Fruit fly (Drosophila melanogaster) whole organism, embryonic: Measurements from ENCODE around the gene CG8281.

ENCODE experiments used
- Abd-B ChIP-seq: fragments of 200-800 bp; sonication (Bioruptor generic); optimal IDR thresholded peaks from 2 replicates; lab custom pipeline; 2018; ENCODE audit warnings: missing biosample characterization, mild to moderate bottlenecking, missing genetic modification characterization, moderate library complexity
- Awh ChIP-seq: fragments of 200-800 bp; sonication (Bioruptor generic); IDR thresholded peaks from 2 replicates; pipeline ENCODE4, ENCODE4 v1.3.6; 2022; ENCODE audit warnings: missing biosample characterization, missing genetic modification characterization
- Bgb ChIP-seq: fragments of 200-800 bp; sonication (Bioruptor generic); IDR thresholded peaks from 2 replicates; pipeline ENCODE4 v1.3.6; 2022; ENCODE audit warnings: missing biosample characterization, missing genetic modification characterization; ENCODE audit not compliant: partially characterized antibody
- C15 ChIP-seq: fragments of 200-800 bp; sonication (Bioruptor generic); IDR thresholded peaks from 3 replicates; pipeline ENCODE4 v1.3.6; 2022; ENCODE audit warnings: missing biosample characterization, missing genetic modification characterization
- CG10321 ChIP-seq: fragments of 200-800 bp; sonication (Bioruptor generic); IDR thresholded peaks from 2 replicates; pipeline ENCODE4 v1.3.6; 2022; ENCODE audit warnings: missing biosample characterization, missing genetic modification characterization
- CG10543 ChIP-seq: fragments of 200-800 bp; sonication (Bioruptor generic); optimal IDR thresholded peaks from 3 replicates; lab custom pipeline; 2017; ENCODE audit warnings: missing biosample characterization, mild to moderate bottlenecking, missing genetic modification characterization, moderate library complexity
- CG11247 ChIP-seq: fragments of 200-800 bp; sonication (Bioruptor generic); IDR thresholded peaks from 2 replicates; pipeline ENCODE4 v1.3.6; 2022; ENCODE audit warnings: missing biosample characterization, missing genetic modification characterization
- CG11456 ChIP-seq: fragments of 200-800 bp; sonication (Bioruptor generic); IDR thresholded peaks from 3 replicates; pipeline ENCODE4 v1.3.6; 2022; ENCODE audit warnings: missing biosample characterization, missing genetic modification characterization
- CG13894 ChIP-seq: fragments of 200-800 bp; sonication (Bioruptor generic); optimal IDR thresholded peaks from 3 replicates; lab custom pipeline; 2018; ENCODE audit warnings: missing biosample characterization, mild to moderate bottlenecking, missing genetic modification characterization, moderate library complexity
- CG14014 ChIP-seq: fragments of 200-800 bp; sonication (Bioruptor generic); IDR thresholded peaks from 2 replicates; pipeline ENCODE4 v1.3.6; 2022; ENCODE audit warnings: missing biosample characterization, missing genetic modification characterization
- CG15269 ChIP-seq: fragments of 200-800 bp; sonication (Bioruptor generic); optimal IDR thresholded peaks from 2 replicates; lab custom pipeline; 2018; ENCODE audit warnings: missing biosample characterization, mild to moderate bottlenecking, missing genetic modification characterization, moderate library complexity
- CG16779 ChIP-seq: fragments of 200-800 bp; sonication (Bioruptor generic); IDR thresholded peaks from 2 replicates; pipeline ENCODE4 v1.3.6; 2022; ENCODE audit warnings: missing biosample characterization, missing genetic modification characterization
- CG17328 ChIP-seq: fragments of 200-800 bp; sonication (Bioruptor generic); IDR thresholded peaks from 2 replicates; pipeline ENCODE4 v1.3.6; 2022; ENCODE audit warnings: missing biosample characterization, missing genetic modification characterization
- CG2129 ChIP-seq: fragments of 200-800 bp; sonication (Bioruptor generic); IDR thresholded peaks from 2 replicates; pipeline ENCODE4 v1.3.6; 2022; ENCODE audit warnings: missing biosample characterization, missing genetic modification characterization; ENCODE audit not compliant: partially characterized antibody
- CG31388 ChIP-seq: fragments of 200-800 bp; sonication (Bioruptor generic); optimal IDR thresholded peaks from 2 replicates; lab custom pipeline; 2016; ENCODE audit warnings: missing biosample characterization, missing genetic modification characterization
- CG32532 ChIP-seq: fragments of 200-800 bp; sonication (Bioruptor generic); IDR thresholded peaks from 2 replicates; pipeline ENCODE4 v1.3.6; 2022; ENCODE audit warnings: missing biosample characterization, missing genetic modification characterization
- CG32767 ChIP-seq: fragments of 200-800 bp; sonication (Bioruptor generic); IDR thresholded peaks from 2 replicates; pipeline ENCODE4 v1.3.6; 2022; ENCODE audit warnings: missing biosample characterization, missing genetic modification characterization
- CG34422 ChIP-seq: fragments of 200-800 bp; sonication (Bioruptor generic); IDR thresholded peaks from 3 replicates; pipeline ENCODE4 v1.3.6; 2022; ENCODE audit warnings: missing biosample characterization, missing genetic modification characterization
- CG3847 ChIP-seq: fragments of 200-800 bp; sonication (Bioruptor generic); IDR thresholded peaks from 2 replicates; pipeline ENCODE4 v1.3.6; 2022; ENCODE audit warnings: missing biosample characterization, missing genetic modification characterization
- CG5245 ChIP-seq: fragments of 200-800 bp; sonication (Bioruptor generic); optimal IDR thresholded peaks from 3 replicates; lab custom pipeline; 2016; ENCODE audit warnings: missing biosample characterization, missing genetic modification characterization
- CG6765 ChIP-seq: fragments of 200-800 bp; sonication (Bioruptor generic); optimal IDR thresholded peaks from 3 replicates; lab custom pipeline; 2017; ENCODE audit warnings: missing biosample characterization, mild to moderate bottlenecking, missing genetic modification characterization
- CG7556 ChIP-seq: fragments of 200-800 bp; sonication (Bioruptor generic); optimal IDR thresholded peaks from 2 replicates; lab custom pipeline; 2017; ENCODE audit warnings: missing biosample characterization, mild to moderate bottlenecking, missing genetic modification characterization
- CG7745 ChIP-seq: fragments of 200-800 bp; sonication (Bioruptor generic); optimal IDR thresholded peaks from 2 replicates; lab custom pipeline; 2018; ENCODE audit warnings: missing biosample characterization, mild to moderate bottlenecking, missing genetic modification characterization, moderate library complexity
- CG8089 ChIP-seq: fragments of 200-800 bp; sonication (Bioruptor generic); optimal IDR thresholded peaks from 3 replicates; lab custom pipeline; 2016; ENCODE audit warnings: missing biosample characterization, missing genetic modification characterization
- CTCF ChIP-seq: fragments of 200-800 bp; sonication (Bioruptor generic); optimal IDR thresholded peaks from 2 replicates; lab custom pipeline; 2017; ENCODE audit warnings: missing biosample characterization, mild to moderate bottlenecking, missing genetic modification characterization, moderate library complexity
- D19A ChIP-seq: fragments of 200-800 bp; optimal IDR thresholded peaks from 3 replicates; lab custom pipeline; 2019; ENCODE audit warnings: missing biosample characterization, mild to moderate bottlenecking, missing genetic modification characterization, moderate library complexity
- Dbx ChIP-seq: fragments of 200-800 bp; sonication (Bioruptor generic); IDR thresholded peaks from 3 replicates; pipeline ENCODE4 v1.3.6; 2022; ENCODE audit warnings: missing biosample characterization, missing genetic modification characterization
- Dip3 ChIP-seq: fragments of 200-800 bp; sonication (Bioruptor generic); optimal IDR thresholded peaks from 3 replicates; lab custom pipeline; 2016; ENCODE audit warnings: missing biosample characterization, missing genetic modification characterization
- ERR ChIP-seq: fragments of 200-800 bp; sonication (Bioruptor generic); optimal IDR thresholded peaks from 2 replicates; lab custom pipeline; 2016; ENCODE audit warnings: missing biosample characterization, missing genetic modification characterization
- Elba2 ChIP-seq: fragments of 200-800 bp; sonication (Bioruptor generic); optimal IDR thresholded peaks from 3 replicates; lab custom pipeline; 2016; ENCODE audit warnings: missing biosample characterization, missing genetic modification characterization
- H2.0 ChIP-seq: fragments of 200-800 bp; sonication (Bioruptor generic); IDR thresholded peaks from 2 replicates; pipeline ENCODE4 v1.3.6; 2022; ENCODE audit warnings: missing biosample characterization, missing genetic modification characterization
- Kr ChIP-seq: fragments of 200-800 bp; sonication (Bioruptor generic); optimal IDR thresholded peaks from 2 replicates; lab custom pipeline; 2017; ENCODE audit warnings: missing biosample characterization, mild to moderate bottlenecking, missing genetic modification characterization
- Mes4 ChIP-seq: fragments of 200-800 bp; sonication (Bioruptor generic); optimal IDR thresholded peaks from 2 replicates; lab custom pipeline; 2016; ENCODE audit warnings: missing biosample characterization, missing genetic modification characterization
- Nf-YB ChIP-seq: fragments of 200-800 bp; sonication (Bioruptor generic); optimal IDR thresholded peaks from 3 replicates; lab custom pipeline; 2019; ENCODE audit warnings: missing biosample characterization, mild to moderate bottlenecking, missing genetic modification characterization, moderate library complexity
- Opbp ChIP-seq: fragments of 200-800 bp; sonication (Bioruptor generic); IDR thresholded peaks from 3 replicates; pipeline ENCODE4 v1.3.6; 2022; ENCODE audit warnings: missing biosample characterization, missing genetic modification characterization; ENCODE audit not compliant: partially characterized antibody
- Pdp1 ChIP-seq, 2 experiments: fragments of 200-800 bp; sonication (Bioruptor generic); optimal IDR thresholded peaks; 3 replicates each; lab custom pipeline; 2016; ENCODE audit warnings: missing biosample characterization in 2 of 2, missing genetic modification characterization in 2 of 2, mild to moderate bottlenecking in 1 of 2, moderate library complexity in 1 of 2
- bsh ChIP-seq, 2 experiments: fragments of 200-800 bp; sonication (Bioruptor generic); optimal IDR thresholded peaks; 2 replicates each; lab custom pipeline; 2017 to 2018; ENCODE audit warnings: mild to moderate bottlenecking in 2 of 2, missing biosample characterization in 2 of 2, missing genetic modification characterization in 2 of 2, moderate library complexity in 1 of 2
- cato ChIP-seq: fragments of 200-800 bp; sonication (Bioruptor generic); optimal IDR thresholded peaks from 2 replicates; lab custom pipeline; 2016; ENCODE audit warnings: missing biosample characterization, missing genetic modification characterization, borderline replicate concordance
- corto ChIP-seq: fragments of 200-800 bp; sonication (Bioruptor generic); optimal IDR thresholded peaks from 2 replicates; lab custom pipeline; 2016; ENCODE audit warnings: missing biosample characterization, mild to moderate bottlenecking, missing genetic modification characterization, moderate library complexity
- dmrt11E ChIP-seq: fragments of 200-800 bp; sonication (Bioruptor generic); optimal IDR thresholded peaks from 3 replicates; lab custom pipeline; 2018; ENCODE audit warnings: missing biosample characterization, mild to moderate bottlenecking, missing genetic modification characterization, moderate library complexity
- esg ChIP-seq: fragments of 200-800 bp; sonication (Bioruptor generic); conservative IDR thresholded peaks from 2 replicates; pipeline ENCODE4 v1.3.6; 2022; ENCODE audit warnings: missing biosample characterization, missing genetic modification characterization
- oc ChIP-seq: fragments of 200-800 bp; sonication (Bioruptor generic); optimal IDR thresholded peaks from 2 replicates; lab custom pipeline; 2018; ENCODE audit warnings: missing biosample characterization, mild to moderate bottlenecking, missing genetic modification characterization, moderate library complexity
- odd ChIP-seq: fragments of 200-800 bp; sonication (Bioruptor generic); optimal IDR thresholded peaks from 2 replicates; lab custom pipeline; 2017; ENCODE audit warnings: missing biosample characterization, mild to moderate bottlenecking, missing genetic modification characterization
- ranshi ChIP-seq: fragments of 200-800 bp; sonication (Bioruptor generic); IDR thresholded peaks from 2 replicates; pipeline ENCODE4 v1.3.6; 2022; ENCODE audit warnings: missing biosample characterization, missing genetic modification characterization
- rib ChIP-seq: fragments of 200-800 bp; sonication (Bioruptor generic); IDR thresholded peaks from 2 replicates; pipeline ENCODE4 v1.3.6; 2022; ENCODE audit warnings: missing biosample characterization, missing genetic modification characterization
- salm ChIP-seq: fragments of 200-800 bp; sonication (Bioruptor generic); optimal IDR thresholded peaks from 2 replicates; lab custom pipeline; 2018; ENCODE audit warnings: missing biosample characterization, mild to moderate bottlenecking, missing genetic modification characterization
- sima ChIP-seq: fragments of 200-800 bp; sonication (Bioruptor generic); optimal IDR thresholded peaks from 2 replicates; lab custom pipeline; 2016; ENCODE audit warnings: missing biosample characterization, missing genetic modification characterization
- slbo ChIP-seq: fragments of 200-800 bp; sonication (Bioruptor generic); IDR thresholded peaks from 2 replicates; pipeline ENCODE4 v1.3.6; 2022; ENCODE audit warnings: missing biosample characterization, missing genetic modification characterization
- stc ChIP-seq: fragments of 200-800 bp; sonication (Bioruptor generic); IDR thresholded peaks from 2 replicates; pipeline ENCODE4 v1.3.6; 2022; ENCODE audit warnings: missing biosample characterization, missing genetic modification characterization
- vnd ChIP-seq: fragments of 200-800 bp; sonication (Bioruptor generic); IDR thresholded peaks from 3 replicates; pipeline ENCODE4 v1.3.6; 2022; ENCODE audit warnings: missing biosample characterization, missing genetic modification characterization; ENCODE audit not compliant: partially characterized antibody
- vvl ChIP-seq: fragments of 200-800 bp; sonication (Bioruptor generic); IDR thresholded peaks from 2 replicates; pipeline ENCODE4 v1.3.6; 2022; ENCODE audit warnings: missing biosample characterization, missing genetic modification characterization
- zf30C ChIP-seq: fragments of 200-800 bp; sonication (Bioruptor generic); optimal IDR thresholded peaks from 3 replicates; lab custom pipeline; 2018; ENCODE audit warnings: missing biosample characterization, mild to moderate bottlenecking, missing genetic modification characterization

The CG8281 gene

DNA sequence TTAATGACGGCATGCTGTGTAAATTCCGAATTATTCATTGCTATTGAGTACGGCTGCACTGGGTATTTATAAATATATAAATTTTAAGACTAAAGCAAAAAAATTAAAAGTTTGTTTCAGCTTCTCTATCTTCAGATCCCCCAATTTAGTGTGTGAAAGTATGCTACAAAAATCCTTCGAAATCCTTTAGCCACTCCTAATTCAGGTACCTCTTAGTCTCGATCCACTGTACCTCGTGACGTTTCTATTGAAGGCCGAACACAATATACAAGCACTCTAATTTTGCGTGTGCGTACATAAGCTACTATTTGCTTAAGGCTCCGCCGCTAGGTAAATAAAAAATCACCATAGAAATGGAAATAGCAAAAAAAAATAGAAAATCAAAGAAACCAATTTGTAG is 45.7 kb upstream of the CG8281 start (continued):
- TF ChIP-seq oc (tag; lab: Kevin White, UChicago) = no peak
- TF ChIP-seq slbo (GFP tag; lab: Robert Waterston, UW) = peak; percentile 66
- no peak; the same call in 1 of the 2 replicates for TF ChIP-seq esg (GFP tag; lab: Robert Waterston, UW)
- TF ChIP-seq Dbx (GFP tag; lab: Robert Waterston, UW) = peak; percentile 62; the same call in 2 of the 3 replicates
- no peak for TF ChIP-seq Elba2 (GFP tag; lab: Kevin White, UChicago)
- TF ChIP-seq cato (GFP tag; lab: Kevin White, UChicago) = no peak
- no peak for TF ChIP-seq vnd (GFP tag; lab: Robert Waterston, UW)
- no peak for TF ChIP-seq CG2129 (GFP tag; lab: Robert Waterston, UW)
- TF ChIP-seq D19A = peak; percentile 8
- TF ChIP-seq CG11456 (GFP tag; lab: Robert Waterston, UW) = peak; percentile 50; the same call in 1 of the 3 replicates
- TF ChIP-seq CG7556 (GFP tag; lab: Kevin White, UChicago) = no peak
- no peak for TF ChIP-seq corto (GFP tag; lab: Kevin White, UChicago)
- TF ChIP-seq CG16779 (GFP tag; lab: Robert Waterston, UW) = peak; percentile 7; the same call in 1 of the 2 replicates
- TF ChIP-seq bsh (GFP tag; optimal IDR thresholded peaks at IDR 0.05; lab: Kevin White, UChicago) = no peak
- no peak for TF ChIP-seq sima (GFP tag; lab: Kevin White, UChicago)
- peak; percentile 4; the same call in 1 of the 2 replicates for TF ChIP-seq CG3847 (GFP tag; lab: Robert Waterston, UW)
- TF ChIP-seq CG6765 (GFP tag; lab: Kevin White, UChicago) = peak; percentile 6
- TF ChIP-seq Kr (GFP tag; lab: Kevin White, UChicago) = no peak
- no peak for TF ChIP-seq Bgb (GFP tag; lab: Robert Waterston, UW)
- no peak for TF ChIP-seq H2.0 (GFP tag; lab: Robert Waterston, UW)
- TF ChIP-seq Dip3 (GFP tag; lab: Kevin White, UChicago) = peak; percentile 26
- TF ChIP-seq Mes4 (GFP tag; lab: Kevin White, UChicago) = no peak
- peak; percentile 55 for TF ChIP-seq CG32532 (GFP tag; lab: Robert Waterston, UW)
- peak; percentile 23; the same call in 1 of the 2 replicates for TF ChIP-seq CG14014 (GFP tag; lab: Robert Waterston, UW)
- TF ChIP-seq CG10543 (GFP tag; lab: Kevin White, UChicago) = no peak
- TF ChIP-seq CG17328 (GFP tag; lab: Robert Waterston, UW) = no peak
- TF ChIP-seq salm (tag; lab: Kevin White, UChicago) = no peak
- TF ChIP-seq Opbp (GFP tag; lab: Robert Waterston, UW) = no peak
- 0 out of 3 replicates have a peak, but pooled peaks have one; percentile 15 for TF ChIP-seq CG34422 (GFP tag; lab: Robert Waterston, UW)
- no peak for TF ChIP-seq odd (GFP tag; lab: Kevin White, UChicago)
- TF ChIP-seq CG31388 (GFP tag; lab: Kevin White, UChicago) = no peak
- TF ChIP-seq stc (GFP tag; lab: Robert Waterston, UW) = no peak
- no peak for TF ChIP-seq CG10321 (GFP tag; lab: Robert Waterston, UW)
- TF ChIP-seq CG5245 = no peak
- TF ChIP-seq Abd-B (GFP tag; lab: Kevin White, UChicago) = no peak
- TF ChIP-seq zf30C (GFP tag; lab: Kevin White, UChicago) = no peak
- TF ChIP-seq CG11247 = no peak
- TF ChIP-seq dmrt11E (tag; lab: Kevin White, UChicago) = no peak
- no peak for TF ChIP-seq CG13894
- no peak for TF ChIP-seq C15 (GFP tag; lab: Robert Waterston, UW)
- TF ChIP-seq ranshi (GFP tag; lab: Robert Waterston, UW) = no peak
- TF ChIP-seq rib = no peak; the same call in 1 of the 2 replicates
- TF ChIP-seq CTCF (GFP tag; lab: Kevin White, UChicago) = no peak
- no peak for TF ChIP-seq ERR (GFP tag; lab: Kevin White, UChicago)
- TF ChIP-seq Awh (GFP tag; lab: Robert Waterston, UW) = no peak
- TF ChIP-seq Pdp1 (GFP tag; optimal IDR thresholded peaks at IDR 0.05; lab: Kevin White, UChicago) = no peak
- TF ChIP-seq CG32767 (GFP tag; lab: Robert Waterston, UW) = no peak
- no peak for TF ChIP-seq Nf-YB (GFP tag; lab: Kevin White, UChicago)
- peak; percentile 37 for TF ChIP-seq CG15269 (tag; lab: Kevin White, UChicago)
- TF ChIP-seq CG8089 = no peak
- peak; percentile 24; the same call in 1 of the 2 replicates for TF ChIP-seq vvl (GFP tag; lab: Robert Waterston, UW)
- no peak for TF ChIP-seq CG7745 (tag; lab: Kevin White, UChicago)
